Worm (Caenorhabditis elegans): ENCODE data around the gene F39F10.5.
A peak's percentile ranks its signal among the peaks of the same experiment; 100 is the strongest.
"Not testable (repeated sequence)": the region's sequence is repeated elsewhere in the genome, so short reads cannot be mapped to it uniquely, and the experiment has no call there.

ce11 chrX:16932339-16932738, 18.8 kb upstream of the F39F10.5 start:
- TF ChIP-seq tab-1 (GFP tag; IDR thresholded peaks at IDR 0.05); ztf-29 (GFP tag; IDR thresholded peaks at IDR 0.05); ref-1 (GFP tag; conservative IDR thresholded peaks at IDR 0.05); med-1 (GFP tag; optimal IDR thresholded peaks at IDR 0.05; ENCODE audit: insufficient read depth); cog-1 (tag; optimal IDR thresholded peaks at IDR 0.05); T22C8.4 (GFP tag; IDR thresholded peaks at IDR 0.05): not testable (repeated sequence)
- peak; percentile 73 for TF ChIP-seq ztf-23 (GFP tag; IDR thresholded peaks at IDR 0.05)
- TF ChIP-seq flt-1 (GFP tag; IDR thresholded peaks at IDR 0.05), result peak; percentile 75
- TF ChIP-seq klf-2 (GFP tag; conservative IDR thresholded peaks at IDR 0.05), result 0 out of 2 replicates have a peak, but pooled peaks have one; percentile 58

Data from whole organism, midembryonic.